Worm (Caenorhabditis elegans) whole organism, dauer: ENCODE results near the gene ZK945.7.

Source experiments
- unc-62 ChIP-seq: sonication (generic microtip); optimal IDR thresholded peaks from 2 replicates; lab custom pipeline; 2017; ENCODE audit warnings: missing biosample characterization, missing genetic modification reagents, missing genetic modification characterization

Gene ZK945.7

DNA sequence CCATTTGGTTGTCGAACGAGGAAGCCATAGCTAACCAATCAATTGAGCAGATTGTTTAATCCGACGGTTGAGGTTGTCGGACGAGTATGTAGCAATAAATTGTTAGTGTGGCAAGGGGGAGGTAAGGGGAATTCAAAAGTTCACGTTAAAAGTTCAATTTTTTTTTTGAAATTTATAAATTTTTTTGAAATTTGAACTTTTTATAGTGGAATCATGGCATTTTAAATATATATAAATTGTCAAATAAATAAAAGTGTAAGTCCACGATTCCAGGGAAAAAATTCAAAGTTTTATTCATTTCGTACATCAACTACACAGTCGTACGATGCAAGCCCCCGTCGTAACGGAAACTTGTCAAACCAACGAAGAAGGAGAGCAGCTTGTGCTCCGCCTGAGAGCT lies at the start of gene ZK945.7, which contains the start of gene ZK945.8:
Gene ZK945.7 (minus strand): TSS at position 101 of the 400 bp plus-strand sequence.
Gene ZK945.8 (plus strand): TSS at position 275 of the 400 bp plus-strand sequence.
- TF ChIP-seq unc-62 = no peak

DNA sequence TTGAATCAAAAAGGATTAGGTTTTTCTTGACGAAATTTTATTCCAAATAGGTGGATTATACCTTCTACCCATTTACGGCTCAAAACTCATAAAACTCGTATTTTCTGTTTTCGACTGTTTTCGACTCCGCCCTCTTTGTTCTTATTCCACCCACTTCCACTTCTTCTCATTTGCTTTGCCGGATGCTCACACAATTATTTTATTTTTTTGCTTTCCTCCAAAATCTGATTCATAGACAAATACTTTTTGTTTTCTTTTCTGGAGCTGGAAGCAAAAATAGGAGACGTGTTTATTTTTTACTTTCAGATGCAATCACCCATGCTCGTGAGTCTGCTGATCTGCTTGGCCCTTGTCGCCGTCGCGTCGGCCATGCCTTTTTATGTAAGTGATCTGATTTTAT lies 46.8 kb upstream of the ZK945.7 start, which contains the start of gene nlp-63:
Gene nlp-63 (plus strand): TSS at position 301 of the 400 bp plus-strand sequence.
- TF ChIP-seq unc-62 = no peak

ce11 chrII:10147502-10147901 lies 39.2 kb upstream of the ZK945.7 start:
- no peak for TF ChIP-seq unc-62

DNA sequence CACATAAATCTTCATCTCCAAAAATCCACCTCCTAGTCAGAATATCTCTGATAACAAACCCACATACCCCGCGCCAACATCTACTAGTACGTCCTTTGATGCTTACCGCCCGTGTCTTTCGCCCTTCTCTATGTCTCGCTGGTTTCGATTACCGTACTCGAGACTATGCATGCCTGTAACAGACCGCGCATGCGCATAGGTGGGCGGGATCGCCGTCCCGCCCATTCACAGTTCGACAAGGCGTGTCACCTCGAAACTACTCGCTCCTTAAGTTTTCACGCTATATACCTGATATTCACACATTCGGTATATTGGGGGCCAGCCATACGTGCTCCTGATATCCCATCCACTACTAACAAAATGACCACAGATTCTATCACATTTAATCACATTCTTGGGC lies 38.2 kb upstream of the ZK945.7 start, which contains the start of gene pax-3:
Gene pax-3 (plus strand): TSS at position 83 of the 400 bp plus-strand sequence.
- TF ChIP-seq unc-62 = no peak

ce11 chrII:10144092-10144491 lies 35.8 kb upstream of the ZK945.7 start, which contains the start of gene F27E5.3:
Gene F27E5.3, minus strand, starts transcription at chrII:10144192.
- TF ChIP-seq unc-62 = no peak

ce11 chrII:10139177-10139640 lies 30.9 kb upstream of the ZK945.7 start, which contains the start of gene asah-2:
Gene asah-2, plus strand, starts transcription at chrII:10139590.
- TF ChIP-seq unc-62 = no peak

- TF ChIP-seq unc-62 = no peak
These were observed 29.1 kb upstream of the ZK945.7 start, which contains the start of gene phg-1 for ce11 chrII:10137358-10137757. Gene phg-1, plus strand, starts transcription at chrII:10137658.

- TF ChIP-seq unc-62 = no peak
These were observed 28.5 kb upstream of the ZK945.7 start for ce11 chrII:10136771-10137170.

DNA sequence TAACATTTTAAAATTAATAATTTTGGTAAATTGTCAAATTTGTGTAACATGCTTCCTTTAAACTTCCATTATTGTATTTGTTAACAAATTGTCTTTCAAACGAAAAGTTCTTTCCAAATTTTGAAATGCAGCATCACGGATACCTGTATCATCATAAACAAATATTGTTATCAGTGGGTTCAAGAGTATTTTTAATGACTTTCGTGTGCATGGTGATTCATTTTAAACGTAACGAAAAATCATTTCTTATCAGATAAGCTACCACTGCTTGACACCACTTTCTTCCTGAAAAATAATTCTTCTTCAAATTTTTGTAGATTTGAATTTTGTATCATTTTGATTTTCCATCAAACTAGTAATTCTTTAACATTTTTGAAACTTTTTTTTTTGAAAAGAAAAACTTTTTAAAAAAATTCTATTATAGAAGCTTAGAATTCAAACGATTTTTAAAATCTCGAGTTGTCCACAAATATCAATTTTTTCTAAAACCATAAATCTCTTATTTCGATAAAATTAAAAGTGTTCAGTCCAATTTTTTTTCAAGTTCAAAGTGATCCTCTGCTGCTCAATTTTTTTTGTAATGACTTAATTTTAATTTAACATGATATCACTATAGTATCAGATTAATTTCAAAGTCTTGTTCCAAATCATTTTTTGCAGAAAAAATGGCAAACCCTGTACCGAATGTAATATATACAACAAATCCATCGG lies 26.2 kb upstream of the ZK945.7 start, which contains the start of gene F27E5.9:
Gene F27E5.9 (plus strand): TSS at position 661 of the 711 bp plus-strand sequence.
- TF ChIP-seq unc-62 = no peak

- TF ChIP-seq unc-62 = no peak
These were observed 24.5 kb upstream of the ZK945.7 start for ce11 chrII:10132818-10133217.

- no peak for TF ChIP-seq unc-62
These were observed 23.5 kb upstream of the ZK945.7 start, which contains the start of gene F27E5.5 for ce11 chrII:10131760-10132159. Gene F27E5.5, minus strand, starts transcription at chrII:10131860.

DNA sequence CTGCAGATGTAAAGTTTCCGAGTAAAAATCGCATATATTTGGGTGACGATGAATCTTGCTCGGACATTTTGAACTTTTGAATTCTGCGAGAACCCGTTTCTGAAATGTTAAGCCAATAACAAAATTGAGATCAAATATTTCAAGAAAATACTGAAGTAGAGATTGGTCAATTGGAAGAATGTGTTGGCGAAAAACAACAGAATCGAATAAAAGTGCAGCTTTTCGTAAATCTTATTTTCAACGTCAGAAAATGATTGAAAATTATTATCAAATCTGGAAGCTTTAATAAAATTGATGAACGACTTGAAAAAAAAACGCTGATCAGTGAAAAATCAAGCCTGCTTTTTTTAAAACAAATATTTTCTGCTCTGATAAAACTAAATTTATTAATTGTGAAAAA lies 19.1 kb upstream of the ZK945.7 start, which contains the start of gene F27E5.8:
Gene F27E5.8 (minus strand): TSS at position 101 of the 400 bp plus-strand sequence.
- no peak for TF ChIP-seq unc-62

ce11 chrII:10122465-10122864 lies 14.2 kb upstream of the ZK945.7 start, which contains the start of gene F27E5.7:
Gene F27E5.7, plus strand, starts transcription at chrII:10122765.
- no peak for TF ChIP-seq unc-62

- TF ChIP-seq unc-62 = no peak
These were observed 13.4 kb upstream of the ZK945.7 start, which contains the start of gene lov-1 for ce11 chrII:10121725-10122124. Gene lov-1, minus strand, starts transcription at chrII:10121825.

ce11 chrII:10116690-10117089 lies 8.4 kb upstream of the ZK945.7 start:
- TF ChIP-seq unc-62 = no peak

- TF ChIP-seq unc-62 = no peak
These were observed 1.4 kb downstream of the ZK945.7 start, which contains the start of gene ZK945.6 for ce11 chrII:10106870-10107269. Gene ZK945.6, minus strand, starts transcription at chrII:10106970.

- TF ChIP-seq unc-62 = no peak
These were observed 2.7 kb downstream of the ZK945.7 start, which contains the start of gene ZK945.4 for ce11 chrII:10105604-10106003. Gene ZK945.4, minus strand, starts transcription at chrII:10105704.
